Worm (Caenorhabditis elegans): ENCODE results near the gene rars-1.

rars-1 gene

DNA sequence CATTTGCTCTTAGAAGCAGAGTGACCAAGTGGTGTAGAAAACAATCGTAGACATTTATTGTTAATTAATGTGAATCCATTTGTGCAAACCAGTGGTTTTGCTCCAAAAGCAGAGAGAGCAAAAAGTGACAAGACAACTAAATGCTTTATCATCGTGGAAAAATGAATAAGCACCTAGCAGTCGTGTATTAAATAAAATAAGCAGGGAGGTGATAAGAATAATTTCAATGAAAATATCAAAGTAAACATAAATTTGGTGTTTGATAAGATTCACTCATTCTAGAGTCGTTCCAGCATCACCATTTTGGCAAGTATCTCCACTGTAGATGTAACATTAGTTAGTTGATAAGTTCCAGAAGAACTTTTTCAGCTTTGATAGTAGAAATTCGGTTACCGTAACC lies 29.7 kb downstream of the rars-1 start, which contains the start of gene clec-6:
TSS of gene clec-6 (minus strand) at position 154 of the 400 bp plus-strand sequence.
- no peak for TF ChIP-seq ceh-16 (tag; optimal IDR thresholded peaks at IDR 0.05)
- peak; percentile 84 for TF ChIP-seq fos-1 (tag; optimal IDR thresholded peaks at IDR 0.05)
- TF ChIP-seq nhr-10 (tag; optimal IDR thresholded peaks at IDR 0.05), result no peak
- no peak for TF ChIP-seq sma-9 (GFP tag; optimal IDR thresholded peaks at IDR 0.05)
- TF ChIP-seq sma-9 (tag; optimal IDR thresholded peaks at IDR 0.05), result no peak

DNA sequence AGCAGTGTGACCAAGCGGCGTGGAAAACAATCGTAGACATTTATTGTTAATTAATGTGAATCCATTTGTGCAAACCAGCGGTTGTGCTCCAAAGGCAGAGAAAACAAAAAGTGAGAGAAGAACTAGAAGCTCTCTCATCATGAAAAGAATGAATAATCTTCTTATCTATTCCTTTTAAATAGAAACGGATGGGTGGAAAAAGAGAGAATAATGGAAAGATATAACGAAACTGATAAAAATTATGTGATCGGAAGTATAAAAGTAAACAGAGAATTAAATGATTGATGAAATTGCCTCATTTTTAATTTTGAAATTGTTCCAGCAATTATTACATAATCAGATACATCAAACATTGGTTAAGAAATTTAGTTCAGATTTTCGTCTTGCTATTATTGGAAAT lies 33.5 kb downstream of the rars-1 start, which contains the start of gene clec-5:
TSS of gene clec-5 (minus strand) at position 178 of the 400 bp plus-strand sequence.
- TF ChIP-seq dmd-4 (tag; optimal IDR thresholded peaks at IDR 0.05) (no peak), sma-9 (GFP tag; optimal IDR thresholded peaks at IDR 0.05) (no peak), sma-9 (tag; optimal IDR thresholded peaks at IDR 0.05) (no peak), C34F6.9 (tag; optimal IDR thresholded peaks at IDR 0.05) (no peak), Y55F3AM.14 (GFP tag; optimal IDR thresholded peaks at IDR 0.05) (no peak), fos-1 (tag; optimal IDR thresholded peaks at IDR 0.05) (peak; percentile 77), unc-39 (tag; optimal IDR thresholded peaks at IDR 0.05) (no peak), snpc-4 (tag; optimal IDR thresholded peaks at IDR 0.05) (no peak), ztf-1 (GFP tag; conservative IDR thresholded peaks at IDR 0.05) (no peak)

DNA sequence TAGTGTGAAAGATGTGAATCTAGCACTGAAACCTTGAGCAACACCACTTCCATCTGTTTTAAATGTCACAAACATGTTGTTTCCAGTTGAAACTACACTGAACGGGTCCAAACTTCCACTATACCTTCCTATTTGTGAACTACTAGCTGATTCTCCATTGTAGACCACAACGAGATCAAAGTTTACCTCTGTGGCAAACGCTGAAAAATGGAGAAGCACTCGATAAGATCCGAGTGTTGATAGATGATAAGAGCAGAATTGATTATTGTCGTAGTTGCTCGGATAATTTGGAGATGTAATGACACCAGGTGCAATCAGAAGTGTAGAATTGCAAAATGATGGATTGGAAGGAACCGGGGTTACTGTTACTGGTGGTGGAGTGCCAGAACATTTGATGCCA lies 35.0 kb downstream of the rars-1 start:
- no peak for TF ChIP-seq dmd-4 (tag; optimal IDR thresholded peaks at IDR 0.05)
- peak; percentile 24 for TF ChIP-seq fos-1 (tag; optimal IDR thresholded peaks at IDR 0.05)
- no peak for TF ChIP-seq R02D3.7 (tag; optimal IDR thresholded peaks at IDR 0.05)

DNA sequence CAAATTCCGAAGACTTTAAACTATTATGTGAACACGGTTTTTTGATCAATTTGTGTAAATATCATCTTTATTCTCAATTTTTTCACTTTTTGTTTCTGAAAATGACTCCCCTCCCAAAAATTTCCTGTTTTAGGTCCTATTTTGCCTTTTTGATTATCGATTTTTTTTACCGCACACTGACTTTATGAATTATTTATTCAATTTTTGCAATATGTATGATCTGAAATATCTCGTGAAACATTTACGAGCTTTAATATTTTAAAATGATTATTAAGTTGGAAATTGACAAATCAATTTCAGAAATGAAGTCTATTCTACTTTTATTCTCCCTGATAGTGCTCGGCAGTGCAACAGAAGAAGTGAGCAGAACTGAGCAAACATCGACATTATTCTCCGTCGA lies 37.5 kb downstream of the rars-1 start, which contains the start of gene C35D10.1:
TSS of gene C35D10.1 (plus strand) at position 301 of the 400 bp plus-strand sequence.
- TF ChIP-seq nhr-129 (tag; optimal IDR thresholded peaks at IDR 0.05), result no peak
- no peak for TF ChIP-seq R02D3.7 (tag; optimal IDR thresholded peaks at IDR 0.05)

DNA sequence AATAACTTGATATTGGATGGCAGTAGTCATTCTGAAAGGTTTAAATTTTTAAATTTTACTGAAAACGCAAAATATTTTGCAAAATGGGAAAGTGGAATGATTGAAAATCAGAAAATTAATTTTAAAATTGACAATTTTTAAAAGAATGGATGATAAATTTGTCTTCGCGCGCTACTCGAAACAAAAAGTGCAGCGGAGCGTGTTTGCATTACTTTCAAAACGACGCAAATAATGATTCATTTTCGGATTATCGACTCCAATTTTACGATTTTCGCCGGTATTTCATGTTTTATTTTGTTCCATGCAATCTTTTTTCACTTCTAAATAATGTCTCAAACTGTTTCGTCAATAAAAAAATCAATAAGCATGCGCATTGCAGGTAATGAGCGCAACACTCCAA lies 38.7 kb downstream of the rars-1 start, which contains the start of the genes tost-1 and arx-6:
TSS of gene tost-1 (minus strand) at position 31 of the 400 bp plus-strand sequence.
TSS of gene arx-6 (plus strand) at position 378 of the 400 bp plus-strand sequence.
- TF ChIP-seq nhr-21 (tag; optimal IDR thresholded peaks at IDR 0.05), result no peak
- TF ChIP-seq nhr-11 (tag; optimal IDR thresholded peaks at IDR 0.05), result no peak
- peak; percentile 15 for TF ChIP-seq crh-2 (tag; optimal IDR thresholded peaks at IDR 0.05)
- TF ChIP-seq ztf-4 (tag; optimal IDR thresholded peaks at IDR 0.05), result no peak
- no peak for TF ChIP-seq blmp-1 (tag; optimal IDR thresholded peaks at IDR 0.05; ENCODE audit: insufficient read depth)
- TF ChIP-seq nhr-77 (tag; optimal IDR thresholded peaks at IDR 0.05), result no peak
- peak; percentile 88 for TF ChIP-seq gmeb-1 (tag; optimal IDR thresholded peaks at IDR 0.05)
- TF ChIP-seq ceh-82 (tag; optimal IDR thresholded peaks at IDR 0.05), result no peak
- TF ChIP-seq ZK546.5 (tag; optimal IDR thresholded peaks at IDR 0.05), result no peak
- TF ChIP-seq aly-2 (tag; optimal IDR thresholded peaks at IDR 0.05), result no peak
- TF ChIP-seq skn-1 (tag; optimal IDR thresholded peaks at IDR 0.05), result no peak
- no peak for TF ChIP-seq mbf-1 (tag; optimal IDR thresholded peaks at IDR 0.05)
- TF ChIP-seq mdl-1 (tag; optimal IDR thresholded peaks at IDR 0.05), result no peak
- TF ChIP-seq R02D3.7 (tag; optimal IDR thresholded peaks at IDR 0.05), result no peak
- TF ChIP-seq nhr-6 (tag; optimal IDR thresholded peaks at IDR 0.05), result no peak
- TF ChIP-seq ama-1 (optimal IDR thresholded peaks at IDR 0.05), result no peak
- TF ChIP-seq sma-3 (GFP tag; optimal IDR thresholded peaks at IDR 0.05), result peak; percentile 13
- TF ChIP-seq F13H6.1 (tag; optimal IDR thresholded peaks at IDR 0.05), result peak; percentile 1
- no peak for TF ChIP-seq ztf-11 (tag; optimal IDR thresholded peaks at IDR 0.05)
- TF ChIP-seq lin-11 (tag; optimal IDR thresholded peaks at IDR 0.05), result no peak
- peak; percentile 68 for TF ChIP-seq fos-1 (tag; optimal IDR thresholded peaks at IDR 0.05)
- TF ChIP-seq sma-9 (GFP tag; optimal IDR thresholded peaks at IDR 0.05), result no peak
- no peak for TF ChIP-seq sma-9 (tag; optimal IDR thresholded peaks at IDR 0.05)
- peak; percentile 15 for TF ChIP-seq mab-5 (tag; optimal IDR thresholded peaks at IDR 0.05)
- TF ChIP-seq lin-13 (GFP tag; optimal IDR thresholded peaks at IDR 0.05), result no peak
- TF ChIP-seq nhr-10 (tag; optimal IDR thresholded peaks at IDR 0.05), result no peak
- TF ChIP-seq sem-4 (tag; optimal IDR thresholded peaks at IDR 0.05), result no peak
- TF ChIP-seq lsy-2 (tag; optimal IDR thresholded peaks at IDR 0.05), result peak in 1 of 2 experiments; percentile 70
- no peak for TF ChIP-seq zag-1 (tag; optimal IDR thresholded peaks at IDR 0.05)
- TF ChIP-seq nhr-237 (tag; optimal IDR thresholded peaks at IDR 0.05), result no peak
- no peak for TF ChIP-seq nhr-23 (tag; optimal IDR thresholded peaks at IDR 0.05)
- TF ChIP-seq ztf-1 (GFP tag; conservative IDR thresholded peaks at IDR 0.05), result no peak
- TF ChIP-seq unc-39 (tag; optimal IDR thresholded peaks at IDR 0.05), result no peak
- peak; percentile 71 for TF ChIP-seq unc-55 (GFP tag; optimal IDR thresholded peaks at IDR 0.05)
- peak; percentile 66 for TF ChIP-seq C34F6.9 (tag; optimal IDR thresholded peaks at IDR 0.05)
- TF ChIP-seq nhr-25 (tag; optimal IDR thresholded peaks at IDR 0.05), result no peak
- no peak for TF ChIP-seq elt-3 (tag; optimal IDR thresholded peaks at IDR 0.05)
- TF ChIP-seq nhr-129 (tag; optimal IDR thresholded peaks at IDR 0.05), result peak; percentile 54

All from whole organism, L2 larva.